Worm (Caenorhabditis elegans): ENCODE results near the gene srz-101.

srz-101 gene

ce11 chrV:16745214-16745613 lies 50.6 kb downstream of the srz-101 start:
- no peak for TF ChIP-seq cog-1 (tag; optimal IDR thresholded peaks at IDR 0.05)
- no peak for TF ChIP-seq ztf-23 (GFP tag; IDR thresholded peaks at IDR 0.05)
- no peak for TF ChIP-seq tab-1 (GFP tag; IDR thresholded peaks at IDR 0.05)
- no peak for TF ChIP-seq ztf-29 (GFP tag; IDR thresholded peaks at IDR 0.05)
- TF ChIP-seq ref-1 (GFP tag; conservative IDR thresholded peaks at IDR 0.05): no peak
- no peak for TF ChIP-seq med-1 (GFP tag; optimal IDR thresholded peaks at IDR 0.05; ENCODE audit: insufficient read depth)
- no peak for TF ChIP-seq T22C8.4 (GFP tag; IDR thresholded peaks at IDR 0.05)
- no peak for TF ChIP-seq klf-2 (GFP tag; conservative IDR thresholded peaks at IDR 0.05)
- no peak for TF ChIP-seq flt-1 (GFP tag; IDR thresholded peaks at IDR 0.05)
